Worm (Caenorhabditis elegans) whole organism, young adult: Measurements from ENCODE around the gene fbxb-74.

ENCODE experiments used
- B0019.2 ChIP-seq: fragments of 200-800 bp; sonication (Bioruptor generic); conservative IDR thresholded peaks from 2 replicates; pipeline ENCODE4 v1.3.6; 2022; ENCODE audit warnings: missing genetic modification reagents, missing genetic modification characterization, missing compliant biosample characterization
- B0035.1 ChIP-seq: sonication (generic microtip); optimal IDR thresholded peaks from 2 replicates; lab custom pipeline; 2016; ENCODE audit warnings: missing genetic modification characterization, mild to moderate bottlenecking, missing compliant biosample characterization, missing genotype, missing genetic modification reagents
- C06A6.2 ChIP-seq: fragments of 200-800 bp; sonication (Bioruptor generic); conservative IDR thresholded peaks from 2 replicates; pipeline ENCODE4 v1.3.6; 2022; ENCODE audit warnings: missing genetic modification characterization, missing compliant biosample characterization
- F10E7.11 ChIP-seq: sonication (generic microtip); optimal IDR thresholded peaks from 2 replicates; lab custom pipeline; 2017; ENCODE audit warnings: mild to moderate bottlenecking, missing genetic modification characterization, moderate library complexity, missing compliant biosample characterization
- F23B12.7 ChIP-seq: sonication (generic microtip); optimal IDR thresholded peaks from 2 replicates; lab custom pipeline; 2017; ENCODE audit warnings: missing genetic modification characterization, mild to moderate bottlenecking, missing compliant biosample characterization, antibody characterized with exemption, moderate library complexity; ENCODE audit not compliant: insufficient read depth
- F37B4.10 ChIP-seq: fragments of 200-800 bp; sonication (Bioruptor generic); IDR thresholded peaks from 2 replicates; pipeline ENCODE4 v1.3.6; 2022; ENCODE audit warnings: missing genetic modification characterization, missing compliant biosample characterization
- F39B2.1 ChIP-seq: fragments of 200-800 bp; sonication (Bioruptor generic); IDR thresholded peaks from 2 replicates; pipeline ENCODE4 v1.3.6; 2022; ENCODE audit warnings: missing genetic modification reagents, missing genetic modification characterization, missing compliant biosample characterization
- F57C9.4 ChIP-seq: sonication (generic microtip); optimal IDR thresholded peaks from 2 replicates; lab custom pipeline; 2017; ENCODE audit warnings: mild to moderate bottlenecking, missing genetic modification characterization, missing compliant biosample characterization
- K11D2.4 ChIP-seq: fragments of 200-800 bp; sonication (Bioruptor generic); IDR thresholded peaks from 2 replicates; pipeline ENCODE4 v1.3.6; 2022; ENCODE audit warnings: missing genetic modification reagents, missing genetic modification characterization, missing compliant biosample characterization
- Y53G8AR.9 ChIP-seq: fragments of 200-800 bp; sonication (Bioruptor generic); conservative IDR thresholded peaks from 2 replicates; pipeline ENCODE4 v1.3.6; 2022; ENCODE audit warnings: missing genetic modification reagents, missing genetic modification characterization, missing compliant biosample characterization
- Y79H2A.3 ChIP-seq: fragments of 200-800 bp; sonication (Bioruptor generic); conservative IDR thresholded peaks from 2 replicates; pipeline ENCODE4 v1.3.6; 2022; ENCODE audit warnings: missing genetic modification reagents, missing genetic modification characterization, missing compliant biosample characterization
- Y95B8A.8 ChIP-seq: fragments of 200-800 bp; sonication (Bioruptor generic); IDR thresholded peaks from 2 replicates; pipeline ENCODE4 v1.3.6; 2022; ENCODE audit warnings: missing genetic modification reagents, missing genetic modification characterization, missing compliant biosample characterization
- aptf-3 ChIP-seq: fragments of 200-800 bp; sonication (Bioruptor generic); IDR thresholded peaks from 2 replicates; pipeline ENCODE4 v1.3.6; 2022; ENCODE audit warnings: missing genetic modification characterization, missing compliant biosample characterization
- athp-1 ChIP-seq: sonication (generic microtip); optimal IDR thresholded peaks from 2 replicates; lab custom pipeline; 2017; ENCODE audit warnings: mild to moderate bottlenecking, missing genetic modification characterization, missing compliant biosample characterization
- attf-5 ChIP-seq: fragments of 200-800 bp; sonication (Bioruptor generic); optimal IDR thresholded peaks from 2 replicates; lab custom pipeline; 2018; ENCODE audit warnings: mild to moderate bottlenecking, missing genetic modification characterization, missing compliant biosample characterization
- bed-2 ChIP-seq: fragments of 200-800 bp; sonication (Bioruptor generic); IDR thresholded peaks from 2 replicates; pipeline ENCODE4 v1.3.6; 2022; ENCODE audit warnings: missing genetic modification reagents, missing genetic modification characterization, missing compliant biosample characterization
- ccch-3 ChIP-seq: fragments of 200-800 bp; sonication (Bioruptor generic); optimal IDR thresholded peaks from 2 replicates; lab custom pipeline; 2018; ENCODE audit warnings: mild to moderate bottlenecking, missing genetic modification characterization, missing compliant biosample characterization
- cebp-2 ChIP-seq: fragments of 200-800 bp; sonication (Bioruptor generic); IDR thresholded peaks from 2 replicates; pipeline ENCODE4 v1.3.6; 2022; ENCODE audit warnings: missing genetic modification characterization, missing compliant biosample characterization
- ceh-100 ChIP-seq: fragments of 200-800 bp; sonication (Bioruptor generic); IDR thresholded peaks from 2 replicates; pipeline ENCODE4 v1.3.6; 2022; ENCODE audit warnings: missing genetic modification reagents, missing genetic modification characterization, missing compliant biosample characterization
- ceh-58 ChIP-seq: fragments of 200-800 bp; sonication (Bioruptor generic); IDR thresholded peaks from 2 replicates; pipeline ENCODE4 v1.3.6; 2022; ENCODE audit warnings: missing genetic modification characterization, missing compliant biosample characterization
- ceh-79 ChIP-seq: sonication (generic microtip); optimal IDR thresholded peaks from 2 replicates; lab custom pipeline; 2017; ENCODE audit warnings: mild to moderate bottlenecking, missing genetic modification characterization, missing compliant biosample characterization
- ets-4 ChIP-seq: fragments of 200-800 bp; sonication (Bioruptor generic); optimal IDR thresholded peaks from 2 replicates; lab custom pipeline; 2018; ENCODE audit warnings: mild to moderate bottlenecking, missing genetic modification characterization, missing compliant biosample characterization
- fkh-3 ChIP-seq: sonication (generic microtip); optimal IDR thresholded peaks from 2 replicates; lab custom pipeline; 2016; ENCODE audit warnings: mild to moderate bottlenecking, missing genetic modification characterization, missing compliant biosample characterization
- gei-17 ChIP-seq: fragments of 200-800 bp; sonication (Bioruptor generic); optimal IDR thresholded peaks from 2 replicates; lab custom pipeline; 2018; ENCODE audit warnings: mild to moderate bottlenecking, missing genetic modification characterization, missing compliant biosample characterization
- hmg-1.2 ChIP-seq: fragments of 200-800 bp; sonication (Bioruptor generic); IDR thresholded peaks from 2 replicates; pipeline ENCODE4 v1.3.6; 2022; ENCODE audit warnings: missing genetic modification reagents, missing genetic modification characterization, missing compliant biosample characterization
- hmg-20 ChIP-seq: fragments of 200-800 bp; sonication (Bioruptor generic); IDR thresholded peaks from 2 replicates; pipeline ENCODE4 v1.3.6; 2022; ENCODE audit warnings: missing genetic modification reagents, missing genetic modification characterization, missing compliant biosample characterization
- hsf-1 ChIP-seq: fragments of 200-800 bp; sonication (Bioruptor generic); IDR thresholded peaks from 2 replicates; pipeline ENCODE4 v1.3.6; 2022; ENCODE audit warnings: missing genetic modification reagents, missing genetic modification characterization, missing compliant biosample characterization
- let-607 ChIP-seq, 2 experiments: fragments of 200-800 bp in 1 of 2; sonication (Bioruptor generic) in 1 of 2; sonication (generic microtip) in 1 of 2; optimal IDR thresholded peaks; 2 replicates each; lab custom pipeline; 2016 to 2018; ENCODE audit warnings: mild to moderate bottlenecking in 2 of 2, missing compliant biosample characterization in 2 of 2, missing genetic modification characterization in 2 of 2, moderate library complexity in 2 of 2, missing genotype in 1 of 2
- lin-26 ChIP-seq: fragments of 200-800 bp; sonication (Bioruptor generic); IDR thresholded peaks from 2 replicates; pipeline ENCODE4 v1.3.6; 2022; ENCODE audit warnings: missing genetic modification reagents, missing genetic modification characterization, missing compliant biosample characterization
- lin-54 ChIP-seq: fragments of 200-800 bp; sonication (Bioruptor generic); optimal IDR thresholded peaks from 2 replicates; lab custom pipeline; 2018; ENCODE audit warnings: mild to moderate bottlenecking, missing genetic modification characterization, missing compliant biosample characterization
- madf-10 ChIP-seq: sonication (generic microtip); optimal IDR thresholded peaks from 2 replicates; lab custom pipeline; 2016; ENCODE audit warnings: mild to moderate bottlenecking, missing genetic modification characterization, missing compliant biosample characterization
- madf-6 ChIP-seq: fragments of 200-800 bp; sonication (Bioruptor generic); IDR thresholded peaks from 2 replicates; pipeline ENCODE4 v1.3.6; 2022; ENCODE audit warnings: missing genetic modification reagents, missing genetic modification characterization, missing compliant biosample characterization
- nfya-1 ChIP-seq: sonication (generic microtip); optimal IDR thresholded peaks from 2 replicates; lab custom pipeline; 2017; ENCODE audit warnings: antibody characterized with exemption, missing compliant biosample characterization, missing genetic modification characterization, borderline replicate concordance; ENCODE audit not compliant: insufficient read depth
- nfya-2 ChIP-seq: fragments of 200-800 bp; sonication (Bioruptor generic); IDR thresholded peaks from 2 replicates; pipeline ENCODE4 v1.3.6; 2022; ENCODE audit warnings: missing genetic modification reagents, missing genetic modification characterization, missing compliant biosample characterization
- nhr-120 ChIP-seq: fragments of 200-800 bp; sonication (Bioruptor generic); IDR thresholded peaks from 2 replicates; pipeline ENCODE4 v1.3.6; 2022; ENCODE audit warnings: missing genetic modification characterization, missing compliant biosample characterization
- nhr-179 ChIP-seq: sonication (generic microtip); optimal IDR thresholded peaks from 2 replicates; lab custom pipeline; 2016; ENCODE audit warnings: mild to moderate bottlenecking, missing genetic modification characterization, missing compliant biosample characterization
- nhr-27 ChIP-seq: fragments of 200-800 bp; sonication (Bioruptor generic); optimal IDR thresholded peaks from 2 replicates; lab custom pipeline; 2018; ENCODE audit warnings: mild to moderate bottlenecking, missing genetic modification characterization, moderate library complexity, missing compliant biosample characterization
- nhr-90 ChIP-seq: sonication (generic microtip); optimal IDR thresholded peaks from 2 replicates; lab custom pipeline; 2016; ENCODE audit warnings: missing genotype, mild to moderate bottlenecking, missing genetic modification characterization, missing compliant biosample characterization
- pha-4 ChIP-seq: fragments of 150-350 bp; sonication (generic microtip); optimal IDR thresholded peaks from 2 replicates; lab custom pipeline; 2014; ENCODE audit warnings: missing biosample characterization, missing genetic modification reagents, missing genetic modification characterization
- rcor-1 ChIP-seq: fragments of 200-800 bp; sonication (Bioruptor generic); IDR thresholded peaks from 2 replicates; pipeline ENCODE4 v1.3.6; 2022; ENCODE audit warnings: missing genetic modification reagents, missing genetic modification characterization, missing compliant biosample characterization
- sea-2 ChIP-seq: fragments of 200-800 bp; sonication (Bioruptor generic); IDR thresholded peaks from 2 replicates; pipeline ENCODE4 v1.3.6; 2022; ENCODE audit warnings: missing genetic modification characterization, missing compliant biosample characterization
- snpc-1.3 ChIP-seq: sonication (generic microtip); optimal IDR thresholded peaks from 2 replicates; lab custom pipeline; 2017; ENCODE audit warnings: missing genetic modification characterization, mild to moderate bottlenecking, missing compliant biosample characterization, antibody characterized with exemption, moderate library complexity, missing genotype, missing genetic modification reagents; ENCODE audit not compliant: insufficient read depth
- tlf-1 ChIP-seq: fragments of 200-800 bp; sonication (Bioruptor generic); optimal IDR thresholded peaks from 2 replicates; lab custom pipeline; 2018; ENCODE audit warnings: mild to moderate bottlenecking, missing genetic modification characterization, missing compliant biosample characterization
- unc-62 ChIP-seq: fragments of 150-350 bp; optimal IDR thresholded peaks from 2 replicates; lab custom pipeline; 2014; ENCODE audit warnings: missing biosample characterization, missing genetic modification reagents, missing genetic modification characterization
- zim-3 ChIP-seq: sonication (generic microtip); optimal IDR thresholded peaks from 2 replicates; lab custom pipeline; 2017; ENCODE audit warnings: mild to moderate bottlenecking, missing genetic modification characterization, moderate library complexity, missing compliant biosample characterization
- ztf-22 ChIP-seq: fragments of 200-800 bp; sonication (Bioruptor generic); optimal IDR thresholded peaks from 2 replicates; lab custom pipeline; 2018; ENCODE audit warnings: mild to moderate bottlenecking, missing genetic modification characterization, moderate library complexity, missing compliant biosample characterization
- ztf-26 ChIP-seq: sonication (generic microtip); optimal IDR thresholded peaks from 2 replicates; lab custom pipeline; 2017; ENCODE audit warnings: missing genetic modification characterization, missing compliant biosample characterization
- ztf-28 ChIP-seq: fragments of 200-800 bp; sonication (Bioruptor generic); IDR thresholded peaks from 2 replicates; pipeline ENCODE4 v1.3.6; 2022; ENCODE audit warnings: missing genetic modification reagents, missing genetic modification characterization, missing compliant biosample characterization
- ztf-6 ChIP-seq: fragments of 200-800 bp; sonication (Bioruptor generic); IDR thresholded peaks from 2 replicates; pipeline ENCODE4 v1.3.6; 2022; ENCODE audit warnings: missing genetic modification reagents, missing genetic modification characterization, missing compliant biosample characterization

The fbxb-74 gene

ce11 chrIV:4449843-4450242, 10.8 kb upstream of the fbxb-74 start (continued):
- no peak for TF ChIP-seq ets-4 (GFP tag; lab: Kevin White, UChicago)
- no peak for TF ChIP-seq aptf-3
- TF ChIP-seq F57C9.4 (tag; lab: Kevin White, UChicago): no peak
- peak; percentile 4 for TF ChIP-seq lin-54 (GFP tag; lab: Kevin White, UChicago)
- TF ChIP-seq madf-6: peak; percentile 46; the same call in 1 of the 2 replicates
- TF ChIP-seq nhr-90: peak; percentile 47
- peak; percentile 58; the same call in 1 of the 2 replicates for TF ChIP-seq lin-26
- no peak for TF ChIP-seq sea-2 (GFP tag; lab: Robert Waterston, UW)
- no peak for TF ChIP-seq tlf-1 (GFP tag; lab: Kevin White, UChicago)
- no peak for TF ChIP-seq athp-1 (tag; lab: Kevin White, UChicago)
- peak; percentile 51 for TF ChIP-seq F10E7.11 (tag; lab: Kevin White, UChicago)
- 0 out of 2 replicates have a peak, but pooled peaks have one; percentile 27 for TF ChIP-seq ceh-100 (GFP tag; lab: Robert Waterston, UW)
- no peak for TF ChIP-seq nhr-27 (tag; lab: Kevin White, UChicago)
- no peak for TF ChIP-seq F37B4.10 (GFP tag; lab: Robert Waterston, UW)
- TF ChIP-seq ztf-26 (tag; lab: Kevin White, UChicago): no peak
- no peak for TF ChIP-seq nfya-1
- TF ChIP-seq ceh-58: 0 out of 2 replicates have a peak, but pooled peaks have one; percentile 41
- peak; percentile 33; the same call in 1 of the 2 replicates for TF ChIP-seq hmg-1.2 (GFP tag; lab: Robert Waterston, UW)
- TF ChIP-seq ztf-22 (GFP tag; lab: Kevin White, UChicago): no peak
- no peak for TF ChIP-seq nfya-2 (GFP tag; lab: Robert Waterston, UW)
- TF ChIP-seq B0035.1: peak; percentile 30
- TF ChIP-seq nhr-179 (tag; lab: Kevin White, UChicago): no peak
- no peak for TF ChIP-seq pha-4
- peak; percentile 42 for TF ChIP-seq attf-5 (GFP tag; lab: Kevin White, UChicago)
- TF ChIP-seq hmg-20 (GFP tag; lab: Robert Waterston, UW): no peak
- no peak for TF ChIP-seq bed-2 (GFP tag; lab: Robert Waterston, UW)
- no peak for TF ChIP-seq let-607 (tag; optimal IDR thresholded peaks at IDR 0.05; lab: Kevin White, UChicago)
- TF ChIP-seq zim-3 (tag; lab: Kevin White, UChicago): no peak
- TF ChIP-seq hsf-1: no peak; the same call in 1 of the 2 replicates
- TF ChIP-seq F39B2.1 (GFP tag; lab: Robert Waterston, UW): no peak
- TF ChIP-seq snpc-1.3 (tag; lab: Kevin White, UChicago): no peak
- TF ChIP-seq C06A6.2 (GFP tag; lab: Robert Waterston, UW): no peak
- TF ChIP-seq cebp-2 (GFP tag; lab: Robert Waterston, UW): no peak
- no peak for TF ChIP-seq Y53G8AR.9 (GFP tag; lab: Robert Waterston, UW)
- no peak for TF ChIP-seq ceh-79 (tag; lab: Kevin White, UChicago)
- TF ChIP-seq K11D2.4 (GFP tag; lab: Robert Waterston, UW): no peak
- TF ChIP-seq B0019.2: no peak
- TF ChIP-seq rcor-1 (GFP tag; lab: Robert Waterston, UW): peak; percentile 39; the same call in 1 of the 2 replicates
- no peak for TF ChIP-seq F23B12.7 (tag; lab: Kevin White, UChicago)
- TF ChIP-seq Y79H2A.3 (GFP tag; lab: Robert Waterston, UW): peak; percentile 40; the same call in 1 of the 2 replicates
- peak; percentile 6 for TF ChIP-seq fkh-3 (tag; lab: Kevin White, UChicago)
- TF ChIP-seq ztf-28 (GFP tag; lab: Robert Waterston, UW): no peak
- no peak for TF ChIP-seq ccch-3 (GFP tag; lab: Kevin White, UChicago)
- peak; percentile 70; the same call in 1 of the 2 replicates for TF ChIP-seq Y95B8A.8
- TF ChIP-seq nhr-120 (GFP tag; lab: Robert Waterston, UW): no peak
- peak; percentile 64 for TF ChIP-seq madf-10
- TF ChIP-seq gei-17 (GFP tag; lab: Kevin White, UChicago): no peak
- no peak for TF ChIP-seq ztf-6
- no peak for TF ChIP-seq unc-62
